In genomic region chr2L:16743055-16743805, dm6 we compare ENCODE assay signal across 1 fruit fly cellular context.
TF ChIP-seq lines count a peak whose summit lies in the region.

Gene LSm7 (minus strand): TSS chr2L:16743100.
Gene BuGZ (plus strand): TSS chr2L:16743405.

TF ChIP-seq in whole organism, embryonic, 481 proteins besides CTCF, POLR2A, EP300 and RAD21 (continued from another document):
- TF ChIP-seq pum (GFP tag; optimal IDR thresholded peaks at IDR 0.05; lab: Kevin White, UChicago) (no peak), fu2 (GFP tag; optimal IDR thresholded peaks at IDR 0.05; lab: Kevin White, UChicago) (no peak), CG9817 (tag; optimal IDR thresholded peaks at IDR 0.05; lab: Kevin White, UChicago) (no peak), mirr (GFP tag; optimal IDR thresholded peaks at IDR 0.05; lab: Kevin White, UChicago) (no peak), cad (GFP tag; optimal IDR thresholded peaks at IDR 0.05; lab: Kevin White, UChicago) (no peak), CG43689 (GFP tag; IDR thresholded peaks at IDR 0.05; lab: Robert Waterston, UW) (no peak), CoRest (tag; optimal IDR thresholded peaks at IDR 0.05; lab: Kevin White, UChicago) (no peak), BEAF-32 (GFP tag; optimal IDR thresholded peaks at IDR 0.05; lab: Kevin White, UChicago) (peak; percentile 78), Sin3A (optimal IDR thresholded peaks at IDR 0.05; lab: Kevin White, UChicago) (peak; percentile 32), CG12299 (tag; optimal IDR thresholded peaks at IDR 0.05; lab: Kevin White, UChicago) (peak; percentile 3), tx (GFP tag; optimal IDR thresholded peaks at IDR 0.05; lab: Kevin White, UChicago) (no peak), odd (GFP tag; optimal IDR thresholded peaks at IDR 0.05; lab: Kevin White, UChicago) (no peak), Hsf (GFP tag; optimal IDR thresholded peaks at IDR 0.05; lab: Kevin White, UChicago) (peak; percentile 38), CG30020 (tag; optimal IDR thresholded peaks at IDR 0.05; lab: Kevin White, UChicago) (peak; percentile 63), CG17359 (tag; optimal IDR thresholded peaks at IDR 0.05; lab: Kevin White, UChicago) (no peak), HLH54F (GFP tag; optimal IDR thresholded peaks at IDR 0.05; lab: Kevin White, UChicago) (no peak), CG10654 (GFP tag; optimal IDR thresholded peaks at IDR 0.05; lab: Kevin White, UChicago) (no peak), CG14710 (tag; optimal IDR thresholded peaks at IDR 0.05; lab: Kevin White, UChicago) (peak; percentile 82), chm (GFP tag; IDR thresholded peaks at IDR 0.05; lab: Robert Waterston, UW) (no peak), CG12236 (GFP tag; optimal IDR thresholded peaks at IDR 0.05; lab: Kevin White, UChicago) (no peak), CG3065 (GFP tag; optimal IDR thresholded peaks at IDR 0.05; lab: Kevin White, UChicago) (no peak), prd (optimal IDR thresholded peaks at IDR 0.05; lab: Kevin White, UChicago) (no peak), prd (GFP tag; IDR thresholded peaks at IDR 0.05; lab: Robert Waterston, UW) (no peak), z (GFP tag; IDR thresholded peaks at IDR 0.05; lab: Robert Waterston, UW) (no peak), CG4424 (GFP tag; optimal IDR thresholded peaks at IDR 0.05; lab: Kevin White, UChicago) (peak; percentile 54), ase (GFP tag; IDR thresholded peaks at IDR 0.05; lab: Robert Waterston, UW) (no peak), B-H1 (GFP tag; IDR thresholded peaks at IDR 0.05; lab: Robert Waterston, UW) (no peak), mam (GFP tag; optimal IDR thresholded peaks at IDR 0.05; lab: Kevin White, UChicago) (no peak), CG5245 (GFP tag; optimal IDR thresholded peaks at IDR 0.05; lab: Kevin White, UChicago) (peak; percentile 17), CG11696 (GFP tag; IDR thresholded peaks at IDR 0.05; lab: Robert Waterston, UW) (no peak), Sry-δ (GFP tag; optimal IDR thresholded peaks at IDR 0.05; lab: Kevin White, UChicago) (peak; percentile 63), sna (GFP tag; IDR thresholded peaks at IDR 0.05; lab: Robert Waterston, UW; ENCODE audit: partially characterized antibody) (peak; percentile 63; the same call in 1 of the 2 replicates), NK7.1 (GFP tag; optimal IDR thresholded peaks at IDR 0.05; lab: Kevin White, UChicago) (no peak), B-H2 (GFP tag; optimal IDR thresholded peaks at IDR 0.05; lab: Kevin White, UChicago) (no peak), ab (GFP tag; optimal IDR thresholded peaks at IDR 0.05; lab: Kevin White, UChicago) (no peak), CG16779 (GFP tag; IDR thresholded peaks at IDR 0.05; lab: Robert Waterston, UW) (no peak), D (optimal IDR thresholded peaks at IDR 0.05; lab: Kevin White, UChicago) (no peak), D (GFP tag; optimal IDR thresholded peaks at IDR 0.05; lab: Kevin White, UChicago) (peak; percentile 29), CG18619 (GFP tag; optimal IDR thresholded peaks at IDR 0.05; lab: Kevin White, UChicago) (peak; percentile 24), CG13287 (GFP tag; IDR thresholded peaks at IDR 0.05; lab: Robert Waterston, UW; ENCODE audit: partially characterized antibody) (peak; percentile 73), Drgx (GFP tag; IDR thresholded peaks at IDR 0.05; lab: Robert Waterston, UW) (no peak), CG33213 (GFP tag; optimal IDR thresholded peaks at IDR 0.05; lab: Kevin White, UChicago) (peak; percentile 58), CG15696 (tag; optimal IDR thresholded peaks at IDR 0.05; lab: Kevin White, UChicago) (peak; percentile 41), CG1233 (GFP tag; optimal IDR thresholded peaks at IDR 0.05; lab: Kevin White, UChicago) (peak; percentile 25), Scr (GFP tag; IDR thresholded peaks at IDR 0.05; lab: Robert Waterston, UW; ENCODE audit: partially characterized antibody) (peak; percentile 75), CkIIα-i1 (GFP tag; IDR thresholded peaks at IDR 0.05; lab: Robert Waterston, UW) (no peak), MBD-R2 (GFP tag; IDR thresholded peaks at IDR 0.05; lab: Robert Waterston, UW) (peak; percentile 74), so (GFP tag; IDR thresholded peaks at IDR 0.05; lab: Robert Waterston, UW) (no peak), CG6813 (GFP tag; optimal IDR thresholded peaks at IDR 0.05; lab: Kevin White, UChicago) (no peak), Fer3 (tag; optimal IDR thresholded peaks at IDR 0.05; lab: Kevin White, UChicago) (no peak), hbn (GFP tag; IDR thresholded peaks at IDR 0.05; lab: Robert Waterston, UW; ENCODE audit: partially characterized antibody) (peak; percentile 55; the same call in 1 of the 2 replicates), cg (GFP tag; optimal IDR thresholded peaks at IDR 0.05; lab: Kevin White, UChicago) (peak; percentile 92), inv (GFP tag; IDR thresholded peaks at IDR 0.05; lab: Robert Waterston, UW; ENCODE audit: partially characterized antibody) (peak; percentile 60), CG6689 (GFP tag; IDR thresholded peaks at IDR 0.05; lab: Robert Waterston, UW) (no peak), tll (GFP tag; optimal IDR thresholded peaks at IDR 0.05; lab: Kevin White, UChicago) (no peak), zen (tag; optimal IDR thresholded peaks at IDR 0.05; lab: Kevin White, UChicago) (peak; percentile 68), phol (tag; optimal IDR thresholded peaks at IDR 0.05; lab: Kevin White, UChicago) (peak; percentile 99), CG15514 (GFP tag; optimal IDR thresholded peaks at IDR 0.05; lab: Kevin White, UChicago) (peak; percentile 47), CG30431 (GFP tag; optimal IDR thresholded peaks at IDR 0.05; lab: Kevin White, UChicago) (no peak), CG12769 (tag; optimal IDR thresholded peaks at IDR 0.05; lab: Kevin White, UChicago) (no peak), CG15269 (tag; optimal IDR thresholded peaks at IDR 0.05; lab: Kevin White, UChicago) (no peak), CG3726 (GFP tag; IDR thresholded peaks at IDR 0.05; lab: Robert Waterston, UW) (no peak), CG8089 (GFP tag; optimal IDR thresholded peaks at IDR 0.05; lab: Kevin White, UChicago) (no peak), CG3995 (GFP tag; optimal IDR thresholded peaks at IDR 0.05; lab: Kevin White, UChicago) (peak; percentile 92)
